Worm (Caenorhabditis elegans) whole organism, late embryonic: Measurements from ENCODE around the gene Y116A8C.44.

Experiments used
- C08G9.2 ChIP-seq: sonication (generic microtip); optimal IDR thresholded peaks from 2 replicates; lab custom pipeline; 2016; ENCODE audit warnings: mild to moderate bottlenecking, missing genetic modification characterization, moderate library complexity, missing compliant biosample characterization
- K02D7.2 ChIP-seq: sonication (generic microtip); optimal IDR thresholded peaks from 2 replicates; lab custom pipeline; 2017; ENCODE audit warnings: mild to moderate bottlenecking, missing genetic modification characterization, missing compliant biosample characterization
- K09A11.1 ChIP-seq: sonication (generic microtip); optimal IDR thresholded peaks from 2 replicates; lab custom pipeline; 2017; ENCODE audit warnings: antibody characterized with exemption, mild to moderate bottlenecking, missing genetic modification characterization, missing compliant biosample characterization; ENCODE audit not compliant: insufficient read depth
- T23F11.4 ChIP-seq: fragments of 200-800 bp; sonication (Bioruptor generic); optimal IDR thresholded peaks from 2 replicates; lab custom pipeline; 2018; ENCODE audit warnings: mild to moderate bottlenecking, missing genetic modification characterization, missing compliant biosample characterization
- ceh-14 ChIP-seq: sonication (generic microtip); optimal IDR thresholded peaks from 2 replicates; lab custom pipeline; 2016; ENCODE audit warnings: missing genotype, missing genetic modification characterization, missing compliant biosample characterization
- ceh-19 ChIP-seq: fragments of 200-800 bp; sonication (Bioruptor generic); optimal IDR thresholded peaks from 2 replicates; lab custom pipeline; 2018; ENCODE audit warnings: mild to moderate bottlenecking, missing genetic modification characterization, missing compliant biosample characterization
- ceh-22 ChIP-seq: sonication (generic microtip); optimal IDR thresholded peaks from 2 replicates; lab custom pipeline; 2017; ENCODE audit warnings: missing biosample characterization, missing genetic modification characterization
- ceh-24 ChIP-seq: sonication (generic microtip); optimal IDR thresholded peaks from 2 replicates; lab custom pipeline; 2016; ENCODE audit warnings: mild to moderate bottlenecking, missing genetic modification characterization, missing compliant biosample characterization
- ceh-30 ChIP-seq: fragments of 150-350 bp; optimal IDR thresholded peaks from 2 replicates; lab custom pipeline; 2014; ENCODE audit warnings: missing biosample characterization, missing genetic modification characterization
- ceh-45 ChIP-seq: fragments of 200-800 bp; sonication (Bioruptor generic); IDR thresholded peaks from 2 replicates; pipeline ENCODE4 v1.3.6; 2022; ENCODE audit warnings: missing genetic modification reagents, missing genetic modification characterization, missing compliant biosample characterization
- ceh-48 ChIP-seq: sonication (generic microtip); optimal IDR thresholded peaks from 2 replicates; lab custom pipeline; 2016; ENCODE audit warnings: missing genetic modification characterization, inconsistent platforms, missing compliant biosample characterization
- ceh-6 ChIP-seq: fragments of 200-800 bp; sonication (Bioruptor generic); optimal IDR thresholded peaks from 2 replicates; lab custom pipeline; 2018; ENCODE audit warnings: mild to moderate bottlenecking, missing genetic modification characterization, missing compliant biosample characterization
- dmd-4 ChIP-seq: sonication (generic microtip); optimal IDR thresholded peaks from 2 replicates; lab custom pipeline; 2016; ENCODE audit warnings: borderline replicate concordance, missing genetic modification characterization, missing compliant biosample characterization
- dve-1 ChIP-seq: sonication (generic microtip); optimal IDR thresholded peaks from 2 replicates; lab custom pipeline; 2017; ENCODE audit warnings: antibody characterized with exemption, mild to moderate bottlenecking, missing genetic modification characterization, missing compliant biosample characterization
- elt-2 ChIP-seq: sonication (generic microtip); optimal IDR thresholded peaks from 2 replicates; lab custom pipeline; 2016; ENCODE audit warnings: missing genetic modification reagents, missing genetic modification characterization, missing compliant biosample characterization
- elt-4 ChIP-seq: sonication (generic microtip); optimal IDR thresholded peaks from 2 replicates; lab custom pipeline; 2016; ENCODE audit warnings: missing genetic modification characterization, missing compliant biosample characterization
- eyg-1 ChIP-seq: sonication (generic microtip); optimal IDR thresholded peaks from 2 replicates; lab custom pipeline; 2016; ENCODE audit warnings: missing genotype, missing genetic modification characterization, missing compliant biosample characterization
- fax-1 ChIP-seq: sonication (generic microtip); optimal IDR thresholded peaks from 2 replicates; lab custom pipeline; 2016; ENCODE audit warnings: missing genotype, missing genetic modification characterization, missing compliant biosample characterization
- fkh-6 ChIP-seq: sonication (generic microtip); optimal IDR thresholded peaks from 2 replicates; lab custom pipeline; 2016; ENCODE audit warnings: missing genetic modification characterization, missing compliant biosample characterization
- gmeb-2 ChIP-seq: sonication (generic microtip); optimal IDR thresholded peaks from 2 replicates; lab custom pipeline; 2016; ENCODE audit warnings: missing genetic modification characterization, inconsistent platforms, missing compliant biosample characterization
- hlh-13 ChIP-seq: fragments of 200-800 bp; sonication (Bioruptor generic); optimal IDR thresholded peaks from 2 replicates; lab custom pipeline; 2018; ENCODE audit warnings: mild to moderate bottlenecking, missing genetic modification characterization, missing compliant biosample characterization
- hlh-15 ChIP-seq: sonication (generic microtip); optimal IDR thresholded peaks from 2 replicates; lab custom pipeline; 2016; ENCODE audit warnings: missing genetic modification characterization, missing compliant biosample characterization
- lin-11 ChIP-seq: fragments of 200-800 bp; sonication (Bioruptor generic); optimal IDR thresholded peaks from 2 replicates; lab custom pipeline; 2018; ENCODE audit warnings: mild to moderate bottlenecking, missing genetic modification characterization, missing compliant biosample characterization
- madf-2 ChIP-seq: sonication (generic microtip); optimal IDR thresholded peaks from 2 replicates; lab custom pipeline; 2017; ENCODE audit warnings: missing genetic modification characterization, missing compliant biosample characterization
- nfya-1 ChIP-seq: sonication (generic microtip); optimal IDR thresholded peaks from 2 replicates; lab custom pipeline; 2017; ENCODE audit warnings: missing genetic modification characterization, mild to moderate bottlenecking, missing compliant biosample characterization, antibody characterized with exemption, moderate library complexity
- nhr-11 ChIP-seq: fragments of 150-350 bp; optimal IDR thresholded peaks from 2 replicates; lab custom pipeline; 2014; ENCODE audit warnings: missing biosample characterization, missing genetic modification characterization
- npax-4 ChIP-seq: sonication (generic microtip); optimal IDR thresholded peaks from 2 replicates; lab custom pipeline; 2016; ENCODE audit warnings: missing genetic modification characterization, missing compliant biosample characterization
- odd-2 ChIP-seq: sonication (generic microtip); optimal IDR thresholded peaks from 2 replicates; lab custom pipeline; 2017; ENCODE audit warnings: antibody characterized with exemption, mild to moderate bottlenecking, missing genetic modification characterization, missing compliant biosample characterization
- pag-3 ChIP-seq: sonication (generic microtip); optimal IDR thresholded peaks from 2 replicates; lab custom pipeline; 2016; ENCODE audit warnings: missing compliant biosample characterization, missing genetic modification characterization, borderline replicate concordance
- pat-9 ChIP-seq: fragments of 200-800 bp; sonication (Bioruptor generic); optimal IDR thresholded peaks from 2 replicates; lab custom pipeline; 2018; ENCODE audit warnings: mild to moderate bottlenecking, missing genetic modification characterization, moderate library complexity, missing compliant biosample characterization
- pax-1 ChIP-seq: fragments of 150-350 bp; optimal IDR thresholded peaks from 2 replicates; lab custom pipeline; 2014; ENCODE audit warnings: missing biosample characterization, missing genetic modification characterization
- pha-2 ChIP-seq: sonication (generic microtip); optimal IDR thresholded peaks from 2 replicates; lab custom pipeline; 2017; ENCODE audit warnings: mild to moderate bottlenecking, missing genetic modification characterization, missing compliant biosample characterization
- pqm-1 ChIP-seq: sonication (generic microtip); optimal IDR thresholded peaks from 2 replicates; lab custom pipeline; 2016; ENCODE audit warnings: missing genetic modification characterization, missing compliant biosample characterization
- ref-2 ChIP-seq: sonication (generic microtip); optimal IDR thresholded peaks from 2 replicates; lab custom pipeline; 2016; ENCODE audit warnings: missing genetic modification characterization, missing compliant biosample characterization
- rnt-1 ChIP-seq: sonication (generic microtip); optimal IDR thresholded peaks from 2 replicates; lab custom pipeline; 2016; ENCODE audit warnings: missing genetic modification characterization, missing compliant biosample characterization
- sdc-2 ChIP-seq: sonication (generic microtip); optimal IDR thresholded peaks from 2 replicates; lab custom pipeline; 2016; ENCODE audit warnings: missing genotype, missing genetic modification characterization, missing compliant biosample characterization
- sox-2 ChIP-seq: fragments of 200-800 bp; sonication (Bioruptor generic); IDR thresholded peaks from 2 replicates; pipeline ENCODE4 v1.3.6; 2022; ENCODE audit warnings: missing genetic modification reagents, missing genetic modification characterization, missing compliant biosample characterization
- sox-4 ChIP-seq: sonication (generic microtip); optimal IDR thresholded peaks from 2 replicates; lab custom pipeline; 2017; ENCODE audit warnings: mild to moderate bottlenecking, missing genetic modification characterization, inconsistent platforms, missing compliant biosample characterization
- tbx-2 ChIP-seq: sonication (generic microtip); optimal IDR thresholded peaks from 2 replicates; lab custom pipeline; 2016; ENCODE audit warnings: missing genetic modification characterization, missing compliant biosample characterization
- tbx-7 ChIP-seq: sonication (generic microtip); optimal IDR thresholded peaks from 2 replicates; lab custom pipeline; 2016; ENCODE audit warnings: missing genotype, missing genetic modification characterization, missing compliant biosample characterization
- ttx-3 ChIP-seq: sonication (generic microtip); optimal IDR thresholded peaks from 2 replicates; lab custom pipeline; 2016; ENCODE audit warnings: missing genetic modification reagents, missing genetic modification characterization, missing compliant biosample characterization
- unc-42 ChIP-seq: sonication (generic microtip); optimal IDR thresholded peaks from 2 replicates; lab custom pipeline; 2016; ENCODE audit warnings: missing genotype, missing genetic modification characterization, missing compliant biosample characterization
- unc-86 ChIP-seq: sonication (generic microtip); optimal IDR thresholded peaks from 2 replicates; lab custom pipeline; 2016; ENCODE audit warnings: missing genetic modification characterization, missing compliant biosample characterization
- zip-5 ChIP-seq: sonication (generic microtip); optimal IDR thresholded peaks from 2 replicates; lab custom pipeline; 2016; ENCODE audit warnings: missing genetic modification characterization, missing compliant biosample characterization
- ztf-16 ChIP-seq: sonication (generic microtip); optimal IDR thresholded peaks from 2 replicates; lab custom pipeline; 2017; ENCODE audit warnings: missing genetic modification characterization, missing compliant biosample characterization

Gene Y116A8C.44

DNA sequence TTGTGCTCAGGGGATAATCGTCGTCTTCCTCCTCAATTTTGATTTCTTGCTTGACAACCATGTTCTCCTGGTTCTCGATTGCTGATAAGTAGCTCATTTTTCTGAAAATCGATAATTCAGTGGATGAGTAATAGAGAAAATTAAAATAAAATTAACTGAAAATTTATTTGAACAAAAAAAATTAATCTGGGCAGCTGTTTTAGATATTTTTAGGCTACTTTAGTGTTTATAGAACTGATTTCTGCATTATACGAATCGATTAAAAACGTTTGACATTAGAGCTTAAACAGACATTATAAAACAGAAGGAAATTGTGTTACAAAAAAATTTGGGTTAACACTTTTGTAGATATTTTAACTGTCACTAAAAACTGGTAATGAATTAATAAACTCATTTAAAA, 9.7 kb downstream of the Y116A8C.44 start, which contains the start of gene athp-3:
TSS of gene athp-3 (minus strand) at position 101 of the 400 bp plus-strand sequence.
- TF ChIP-seq ztf-16 (tag; lab: Kevin White, UChicago) = no peak
- TF ChIP-seq, all 69 proteins: peak for 0

DNA sequence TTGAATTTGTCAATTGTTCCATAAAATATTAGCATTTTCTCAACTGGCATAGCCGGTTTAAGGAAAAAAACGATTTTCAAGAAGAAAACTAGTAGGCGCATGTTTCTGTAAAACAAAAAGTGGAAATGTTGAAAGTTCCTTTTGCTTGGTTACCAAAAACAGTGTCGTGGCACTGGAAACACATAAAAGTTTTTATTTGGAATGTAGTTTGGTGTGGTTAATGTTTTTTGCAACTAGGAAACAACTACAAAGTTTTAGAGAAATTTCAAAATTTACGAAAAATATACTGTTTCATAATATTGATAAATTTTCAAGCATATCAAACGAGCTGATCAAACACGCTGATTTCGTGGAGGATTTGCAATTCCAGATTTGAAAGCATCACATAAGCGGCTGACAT, 12.2 kb downstream of the Y116A8C.44 start, which contains the start of gene clec-195:
TSS of gene clec-195 (minus strand) at position 101 of the 400 bp plus-strand sequence.
- no peak for TF ChIP-seq dve-1
- TF ChIP-seq ceh-14 (tag; lab: Kevin White, UChicago) = no peak
- TF ChIP-seq fax-1 (tag; lab: Kevin White, UChicago) = no peak
- no peak for TF ChIP-seq hlh-15 (tag; lab: Kevin White, UChicago)
- no peak for TF ChIP-seq lin-11
- TF ChIP-seq eyg-1 (tag; lab: Kevin White, UChicago) = no peak
- no peak for TF ChIP-seq pqm-1 (tag; lab: Kevin White, UChicago)
- no peak for TF ChIP-seq gmeb-2
- TF ChIP-seq dmd-4 (tag; lab: Kevin White, UChicago) = no peak
- TF ChIP-seq ceh-19 (GFP tag; lab: Kevin White, UChicago) = no peak
- TF ChIP-seq pax-1 (tag; lab: Kevin White, UChicago) = no peak
- no peak for TF ChIP-seq hlh-13 (GFP tag; lab: Kevin White, UChicago)
- TF ChIP-seq rnt-1 (tag; lab: Kevin White, UChicago) = no peak
- no peak for TF ChIP-seq sox-2 (GFP tag; lab: Robert Waterston, UW)
- no peak for TF ChIP-seq T23F11.4 (GFP tag; lab: Kevin White, UChicago)
- no peak for TF ChIP-seq nhr-11
- TF ChIP-seq ceh-45 (GFP tag; lab: Robert Waterston, UW) = no peak
- TF ChIP-seq pag-3 (tag; lab: Kevin White, UChicago) = no peak
- no peak for TF ChIP-seq ceh-30
- TF ChIP-seq pat-9 (tag; lab: Kevin White, UChicago) = no peak

ce11 chrIV:17040618-17041017, 17.3 kb downstream of the Y116A8C.44 start, which contains the start of gene Y116A8C.20:
Gene Y116A8C.20 (plus strand): TSS chrIV:17040918.
- TF ChIP-seq K09A11.1 (tag; lab: Kevin White, UChicago) (no peak), unc-42 (no peak), ttx-3 (tag; lab: Kevin White, UChicago) (no peak), nfya-1 (tag; lab: Kevin White, UChicago) (no peak), ceh-14 (tag; lab: Kevin White, UChicago) (no peak), sox-4 (tag; lab: Kevin White, UChicago) (no peak), odd-2 (tag; lab: Kevin White, UChicago) (no peak), pag-3 (tag; lab: Kevin White, UChicago) (no peak), K02D7.2 (tag; lab: Kevin White, UChicago) (no peak), zip-5 (tag; lab: Kevin White, UChicago) (no peak), tbx-7 (tag; lab: Kevin White, UChicago) (no peak), pqm-1 (tag; lab: Kevin White, UChicago) (no peak), lin-11 (no peak), C08G9.2 (tag; lab: Kevin White, UChicago) (no peak), madf-2 (tag; lab: Kevin White, UChicago) (no peak), pax-1 (tag; lab: Kevin White, UChicago) (no peak), hlh-15 (tag; lab: Kevin White, UChicago) (no peak), T23F11.4 (GFP tag; lab: Kevin White, UChicago) (no peak), pha-2 (tag; lab: Kevin White, UChicago) (no peak)

ce11 chrIV:17039545-17039944, 18.4 kb downstream of the Y116A8C.44 start, which contains the start of gene Y116A8C.19:
Gene Y116A8C.19 (minus strand): TSS chrIV:17039645.
- TF ChIP-seq ref-2 (tag; lab: Kevin White, UChicago) (no peak), pax-1 (tag; lab: Kevin White, UChicago) (no peak), sdc-2 (tag; lab: Kevin White, UChicago) (no peak), C08G9.2 (tag; lab: Kevin White, UChicago) (no peak), ceh-24 (tag; lab: Kevin White, UChicago) (no peak), tbx-2 (tag; lab: Kevin White, UChicago) (no peak), unc-42 (no peak), odd-2 (tag; lab: Kevin White, UChicago) (no peak), ceh-22 (tag; lab: Kevin White, UChicago) (no peak), ceh-6 (GFP tag; lab: Kevin White, UChicago) (no peak), ceh-30 (no peak), madf-2 (tag; lab: Kevin White, UChicago) (no peak), npax-4 (tag; lab: Kevin White, UChicago) (no peak), unc-86 (tag; lab: Kevin White, UChicago) (no peak), ceh-19 (GFP tag; lab: Kevin White, UChicago) (no peak), elt-2 (tag; lab: Kevin White, UChicago) (no peak), fkh-6 (no peak), ceh-48 (no peak), nhr-11 (no peak), elt-4 (tag; lab: Kevin White, UChicago) (no peak)
